Fruit fly (Drosophila melanogaster) S2 (cell line): ENCODE data around the gene PSMG1.

Experiments
- CG8478 ChIP-seq: fragments of >200 bp; optimal IDR thresholded peaks from 2 replicates; lab custom pipeline; 2018
- CTCF ChIP-seq, 2 experiments: fragments of >200 bp; optimal IDR thresholded peaks; 2 replicates each; lab custom pipeline; 2018

DNA sequence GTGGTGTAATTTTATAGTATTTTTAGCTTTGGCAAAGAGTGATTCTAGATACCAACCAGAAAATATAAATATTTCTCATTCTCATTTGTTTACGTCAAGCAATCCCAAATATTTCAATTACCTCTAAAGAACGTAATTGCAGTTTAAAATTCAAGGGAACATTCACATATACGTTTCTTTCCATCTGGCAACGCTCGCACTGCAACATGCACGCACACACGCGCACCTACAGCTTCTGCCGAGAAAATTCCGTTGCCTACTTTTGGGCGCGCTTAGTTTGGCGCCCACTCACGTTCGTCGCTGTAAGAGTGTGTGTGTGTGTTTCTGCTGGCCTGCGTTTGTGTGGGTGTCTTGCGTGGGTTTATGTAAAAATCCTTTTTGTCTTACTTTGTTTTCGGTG lies 21.7 kb downstream of the PSMG1 start:
- TF ChIP-seq CG8478 (lab: Kevin White, UChicago), result no peak
- TF ChIP-seq CTCF (optimal IDR thresholded peaks at IDR 0.05; lab: Kevin White, UChicago), result peak; percentile 29 to 47
